Worm (Caenorhabditis elegans) whole organism, L4 larva: ENCODE results near the gene C13A2.3.

ENCODE experiments used
- F10B5.3 ChIP-seq: sonication (generic microtip); optimal IDR thresholded peaks from 2 replicates; lab custom pipeline; 2016; ENCODE audit warnings: mild to moderate bottlenecking, missing genetic modification characterization, missing compliant biosample characterization
- ZK546.5 ChIP-seq, 2 experiments: sonication (generic microtip); optimal IDR thresholded peaks; 2 replicates each; lab custom pipeline; 2017; ENCODE audit warnings: missing biosample characterization in 2 of 2, missing genetic modification characterization in 2 of 2
- aha-1 ChIP-seq: fragments of 150-350 bp; peaks from one replicate; lab custom pipeline; 2014; ENCODE audit warnings: missing biosample characterization, missing genetic modification characterization
- cey-2 ChIP-seq: sonication (generic microtip); optimal IDR thresholded peaks from 3 replicates; lab custom pipeline; 2017; ENCODE audit warnings: missing genetic modification characterization, mild to moderate bottlenecking, missing compliant biosample characterization, antibody characterized with exemption, borderline replicate concordance; ENCODE audit not compliant: insufficient read depth
- daf-8 ChIP-seq: fragments of 200-800 bp; sonication (Bioruptor generic); IDR thresholded peaks from 2 replicates; pipeline ENCODE4 v1.3.6; 2022; ENCODE audit warnings: missing genetic modification characterization, missing compliant biosample characterization
- egl-43 ChIP-seq: fragments of 200-800 bp; sonication (Bioruptor generic); IDR thresholded peaks from 2 replicates; pipeline ENCODE4 v1.3.6; 2022; ENCODE audit warnings: missing genetic modification reagents, missing genetic modification characterization, missing compliant biosample characterization
- hmg-1.1 ChIP-seq: fragments of 200-800 bp; sonication (Bioruptor generic); IDR thresholded peaks from 2 replicates; pipeline ENCODE4 v1.3.6; 2022; ENCODE audit warnings: missing genetic modification reagents, missing genetic modification characterization, missing compliant biosample characterization
- lin-15B ChIP-seq: fragments of 150-350 bp; sonication (generic microtip); optimal IDR thresholded peaks from 3 replicates; lab custom pipeline; 2014; ENCODE audit warnings: missing biosample characterization, missing genetic modification characterization
- mxl-3 ChIP-seq: fragments of 200-800 bp; sonication (Bioruptor generic); optimal IDR thresholded peaks from 2 replicates; lab custom pipeline; 2018; ENCODE audit warnings: mild to moderate bottlenecking, missing genetic modification characterization, missing compliant biosample characterization
- saeg-2 ChIP-seq: fragments of 200-800 bp; sonication (Bioruptor generic); IDR thresholded peaks from 2 replicates; pipeline ENCODE4 v1.3.6; 2022; ENCODE audit warnings: missing genetic modification reagents, missing genetic modification characterization, missing compliant biosample characterization
- unc-62 ChIP-seq, 3 experiments: fragments of 150-350 bp in 1 of 3; sonication (generic microtip); optimal IDR thresholded peaks in 2 of 3; peaks in 1 of 3; 1 replicate in 1 of 3; 2 replicates in 2 of 3; lab custom pipeline; 2014 to 2017; ENCODE audit warnings: missing biosample characterization in 3 of 3, missing genetic modification characterization in 3 of 3, missing genetic modification reagents in 3 of 3, missing genotype in 1 of 3
- zag-1 ChIP-seq: fragments of 150-350 bp; optimal IDR thresholded peaks from 2 replicates; lab custom pipeline; 2014; ENCODE audit warnings: missing biosample characterization, missing genetic modification characterization

Gene C13A2.3

ce11 chrV:7326928-7327327, 44.8 kb downstream of the C13A2.3 start, which contains the start of gene F10G2.4:
TSS of gene F10G2.4 (plus strand) at chrV:7327228.
- TF ChIP-seq cey-2 (tag; lab: Kevin White, UChicago) (no peak), saeg-2 (no peak), mxl-3 (no peak), hmg-1.1 (GFP tag; lab: Robert Waterston, UW) (no peak), ZK546.5 (tag; optimal IDR thresholded peaks at IDR 0.05; lab: Kevin White, UChicago) (no peak), F10B5.3 (tag; lab: Kevin White, UChicago) (no peak), egl-43 (no peak)

DNA sequence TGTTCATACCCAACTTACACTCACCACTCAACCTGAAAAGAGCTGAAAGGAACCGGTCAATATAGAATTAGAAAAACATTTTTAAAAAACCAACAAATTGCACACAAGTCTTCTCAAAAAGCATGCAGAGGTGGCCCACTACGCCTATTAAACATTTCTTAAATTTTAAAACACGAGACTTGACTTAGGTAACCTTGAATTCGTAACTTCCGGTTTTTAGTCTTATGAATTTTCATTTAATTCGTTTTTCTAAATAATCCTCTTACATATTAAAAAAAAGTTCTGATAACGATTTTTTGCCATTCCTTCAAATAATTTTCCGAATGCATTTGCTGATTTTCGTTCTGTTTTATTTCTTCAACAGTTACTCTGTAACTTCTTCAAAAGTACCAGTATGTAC, 46.0 kb downstream of the C13A2.3 start, which contains the start of gene clec-7:
TSS of gene clec-7 (plus strand) at position 301 of the 400 bp plus-strand sequence.
- TF ChIP-seq lin-15B (tag; lab: Kevin White, UChicago) (no peak), unc-62 (GFP tag; optimal IDR thresholded peaks at IDR 0.05 in 1 of 2; lab: Kevin White, UChicago) (peak in 1 of 2 experiments; percentile 43), unc-62 (tag; optimal IDR thresholded peaks at IDR 0.05; lab: Kevin White, UChicago) (no peak)

- TF ChIP-seq daf-8: no peak
- no peak for TF ChIP-seq aha-1 (tag; lab: Kevin White, UChicago)
These were observed 48.7 kb downstream of the C13A2.3 start, which contains the start of gene F10G2.2 for ce11 chrV:7330868-7331267. TSS of gene F10G2.2 (plus strand) at chrV:7331168.

DNA sequence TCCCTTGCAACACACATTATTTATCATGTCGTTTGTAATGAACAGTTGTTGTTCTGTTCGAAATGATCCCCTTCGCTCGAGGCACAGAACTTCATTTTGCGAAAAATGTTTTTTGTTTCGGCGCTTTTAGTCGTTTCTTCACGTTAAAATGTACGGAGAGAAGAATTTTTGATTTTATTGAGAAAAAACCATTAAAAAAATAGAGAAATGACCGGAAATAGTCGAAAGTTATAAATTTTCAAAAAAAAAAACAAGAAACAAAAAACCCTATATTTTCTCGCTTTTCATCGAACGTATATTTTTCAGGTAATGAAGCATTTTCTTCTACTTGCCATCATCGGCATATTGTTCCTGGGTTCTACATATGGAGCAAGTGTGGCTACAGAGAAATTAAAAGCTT, 50.1 kb downstream of the C13A2.3 start, which contains the start of gene F10G2.1:
TSS of gene F10G2.1 (plus strand) at position 301 of the 400 bp plus-strand sequence.
- TF ChIP-seq aha-1 (tag; lab: Kevin White, UChicago): peak; percentile 72
- TF ChIP-seq zag-1 (tag; lab: Kevin White, UChicago): no peak
- peak in 1 of 2 experiments; percentile 43 for TF ChIP-seq unc-62 (GFP tag; optimal IDR thresholded peaks at IDR 0.05 in 1 of 2; lab: Kevin White, UChicago)
- no peak for TF ChIP-seq unc-62 (tag; optimal IDR thresholded peaks at IDR 0.05; lab: Kevin White, UChicago)
- TF ChIP-seq, all 104 proteins: peak for 2
